Fruit fly (Drosophila melanogaster): Measurements from ENCODE around the gene Hsp67Bc.

DNA sequence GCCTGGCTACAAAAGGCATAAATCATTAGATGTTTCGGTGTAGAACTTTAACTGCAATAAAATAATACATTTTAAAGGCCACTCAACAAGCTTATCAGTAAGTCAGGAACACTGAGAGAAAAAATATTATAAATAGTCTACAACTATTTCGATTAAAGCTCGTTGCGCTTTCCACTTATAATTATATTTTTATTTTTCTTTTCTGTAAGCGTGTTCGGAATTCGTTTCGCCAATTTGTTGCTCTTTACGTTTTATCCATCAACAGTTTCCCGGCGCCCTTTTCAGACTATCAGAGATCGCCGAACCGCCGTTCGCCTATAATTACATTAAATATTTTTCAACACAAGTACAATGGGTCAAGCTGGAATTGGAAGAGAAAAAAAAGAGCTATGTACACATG, 33.3 kb downstream of the Hsp67Bc start:
- TF ChIP-seq so (GFP tag; IDR thresholded peaks at IDR 0.05) (no peak), CG31224 (GFP tag; IDR thresholded peaks at IDR 0.05) (no peak), Atf6 (GFP tag; IDR thresholded peaks at IDR 0.05) (no peak), slou (GFP tag; optimal IDR thresholded peaks at IDR 0.05) (no peak), HmgD (GFP tag; optimal IDR thresholded peaks at IDR 0.05) (no peak), chm (GFP tag; IDR thresholded peaks at IDR 0.05) (no peak), org-1 (GFP tag; optimal IDR thresholded peaks at IDR 0.05) (no peak), da (GFP tag; optimal IDR thresholded peaks at IDR 0.05) (no peak), CG16779 (GFP tag; IDR thresholded peaks at IDR 0.05) (no peak)

All from whole organism, embryonic.